Fruit fly (Drosophila melanogaster) whole organism, embryonic: ENCODE results near the gene tau.

Source experiments
- Atf6 ChIP-seq: fragments of 200-800 bp; sonication (Bioruptor generic); IDR thresholded peaks from 2 replicates; pipeline ENCODE4 v1.3.6; 2022; ENCODE audit warnings: missing biosample characterization, missing genetic modification characterization
- B-H1 ChIP-seq: fragments of 200-800 bp; sonication (Bioruptor generic); IDR thresholded peaks from 3 replicates; pipeline ENCODE4 v1.3.6; 2022; ENCODE audit warnings: missing biosample characterization, missing genetic modification characterization
- BEAF-32 ChIP-seq: fragments of 200-800 bp; sonication (Bioruptor generic); optimal IDR thresholded peaks from 3 replicates; lab custom pipeline; 2017; ENCODE audit warnings: missing biosample characterization, missing genetic modification characterization, mild to moderate bottlenecking, moderate library complexity, missing genetic modification reagents
- CG10267 ChIP-seq: fragments of 200-800 bp; sonication (Bioruptor generic); optimal IDR thresholded peaks from 2 replicates; lab custom pipeline; 2018; ENCODE audit warnings: missing biosample characterization, mild to moderate bottlenecking, missing genetic modification characterization, moderate library complexity
- CG14014 ChIP-seq: fragments of 200-800 bp; sonication (Bioruptor generic); IDR thresholded peaks from 2 replicates; pipeline ENCODE4 v1.3.6; 2022; ENCODE audit warnings: missing biosample characterization, missing genetic modification characterization
- CG14965 ChIP-seq: fragments of 200-800 bp; sonication (Bioruptor generic); optimal IDR thresholded peaks from 2 replicates; lab custom pipeline; 2016; ENCODE audit warnings: missing biosample characterization, missing genetic modification characterization, borderline replicate concordance
- CG15011 ChIP-seq: fragments of 200-800 bp; sonication (Bioruptor generic); optimal IDR thresholded peaks from 3 replicates; lab custom pipeline; 2018; ENCODE audit warnings: missing biosample characterization, mild to moderate bottlenecking, missing genetic modification characterization
- CG17359 ChIP-seq: fragments of 200-800 bp; sonication (Bioruptor generic); optimal IDR thresholded peaks from 3 replicates; lab custom pipeline; 2018; ENCODE audit warnings: missing biosample characterization, mild to moderate bottlenecking, missing genetic modification characterization, moderate library complexity
- CG17361 ChIP-seq: fragments of 200-800 bp; sonication (Bioruptor generic); IDR thresholded peaks from 3 replicates; pipeline ENCODE4 v1.3.6; 2022; ENCODE audit warnings: missing biosample characterization, missing genetic modification characterization
- CG17568 ChIP-seq: fragments of 200-800 bp; sonication (Bioruptor generic); optimal IDR thresholded peaks from 2 replicates; lab custom pipeline; 2018; ENCODE audit warnings: missing biosample characterization, mild to moderate bottlenecking, missing genetic modification characterization, moderate library complexity
- CG17612 ChIP-seq: fragments of 200-800 bp; sonication (Bioruptor generic); IDR thresholded peaks from 2 replicates; pipeline ENCODE4 v1.3.6; 2022; ENCODE audit warnings: missing biosample characterization, missing genetic modification characterization
- CG30403 ChIP-seq: fragments of 200-800 bp; sonication (Bioruptor generic); optimal IDR thresholded peaks from 3 replicates; lab custom pipeline; 2016; ENCODE audit warnings: missing biosample characterization, missing genetic modification characterization
- CG3065 ChIP-seq: fragments of 200-800 bp; sonication (Bioruptor generic); optimal IDR thresholded peaks from 2 replicates; lab custom pipeline; 2016; ENCODE audit warnings: missing biosample characterization, missing genetic modification characterization
- CG32767 ChIP-seq: fragments of 200-800 bp; sonication (Bioruptor generic); IDR thresholded peaks from 2 replicates; pipeline ENCODE4 v1.3.6; 2022; ENCODE audit warnings: missing biosample characterization, missing genetic modification characterization
- CG34422 ChIP-seq: fragments of 200-800 bp; sonication (Bioruptor generic); IDR thresholded peaks from 3 replicates; pipeline ENCODE4 v1.3.6; 2022; ENCODE audit warnings: missing biosample characterization, missing genetic modification characterization
- CG43689 ChIP-seq: fragments of 200-800 bp; sonication (Bioruptor generic); IDR thresholded peaks from 2 replicates; pipeline ENCODE4 v1.3.6; 2022; ENCODE audit warnings: missing biosample characterization, missing genetic modification characterization
- CG7745 ChIP-seq: fragments of 200-800 bp; sonication (Bioruptor generic); optimal IDR thresholded peaks from 2 replicates; lab custom pipeline; 2018; ENCODE audit warnings: missing biosample characterization, mild to moderate bottlenecking, missing genetic modification characterization, moderate library complexity
- CG7928 ChIP-seq: fragments of 200-800 bp; sonication (Bioruptor generic); optimal IDR thresholded peaks from 2 replicates; lab custom pipeline; 2017; ENCODE audit warnings: missing biosample characterization, mild to moderate bottlenecking, missing genetic modification characterization
- CG9215 ChIP-seq: fragments of 200-800 bp; sonication (Bioruptor generic); IDR thresholded peaks from 2 replicates; pipeline ENCODE4 v1.3.6; 2022; ENCODE audit warnings: missing biosample characterization, missing genetic modification characterization
- CHES-1-like ChIP-seq: fragments of 200-800 bp; sonication (Bioruptor generic); optimal IDR thresholded peaks from 2 replicates; lab custom pipeline; 2016; ENCODE audit warnings: missing biosample characterization, missing genetic modification characterization
- CrebB ChIP-seq: fragments of 200-800 bp; sonication (Bioruptor generic); optimal IDR thresholded peaks from 3 replicates; lab custom pipeline; 2018; ENCODE audit warnings: missing biosample characterization, mild to moderate bottlenecking, missing genetic modification characterization
- Elba2 ChIP-seq: fragments of 200-800 bp; sonication (Bioruptor generic); optimal IDR thresholded peaks from 3 replicates; lab custom pipeline; 2016; ENCODE audit warnings: missing biosample characterization, missing genetic modification characterization
- Gug ChIP-seq: fragments of 200-800 bp; sonication (Bioruptor generic); IDR thresholded peaks from 4 replicates; pipeline ENCODE4 v1.3.6; 2022; ENCODE audit warnings: missing biosample characterization, missing genetic modification characterization
- H2.0 ChIP-seq: fragments of 200-800 bp; sonication (Bioruptor generic); IDR thresholded peaks from 2 replicates; pipeline ENCODE4 v1.3.6; 2022; ENCODE audit warnings: missing biosample characterization, missing genetic modification characterization
- Hr3 ChIP-seq: fragments of 200-800 bp; sonication (Bioruptor generic); optimal IDR thresholded peaks from 3 replicates; lab custom pipeline; 2016; ENCODE audit warnings: missing biosample characterization, missing genetic modification characterization
- Lhr ChIP-seq: fragments of 200-800 bp; sonication (Bioruptor generic); optimal IDR thresholded peaks from 3 replicates; lab custom pipeline; 2017; ENCODE audit warnings: mild to moderate bottlenecking, missing biosample characterization, missing genetic modification reagents, missing genetic modification characterization
- MESR4 ChIP-seq: fragments of 200-800 bp; sonication (Bioruptor generic); optimal IDR thresholded peaks from 2 replicates; lab custom pipeline; 2018; ENCODE audit warnings: missing biosample characterization, mild to moderate bottlenecking, missing genetic modification characterization, moderate library complexity
- Med ChIP-seq: fragments of 200-800 bp; sonication (Bioruptor generic); peaks from one replicate; lab custom pipeline; 2016; ENCODE audit warnings: missing biosample characterization, missing genetic modification characterization, mild to moderate bottlenecking, inconsistent platforms, moderate library complexity
- Myb ChIP-seq: fragments of 200-800 bp; sonication (Bioruptor generic); optimal IDR thresholded peaks from 2 replicates; lab custom pipeline; 2016; ENCODE audit warnings: missing biosample characterization, missing genetic modification characterization
- Sox102F ChIP-seq: fragments of 200-800 bp; sonication (Bioruptor generic); optimal IDR thresholded peaks from 2 replicates; lab custom pipeline; 2018; ENCODE audit warnings: missing biosample characterization, mild to moderate bottlenecking, missing genetic modification characterization, moderate library complexity
- Xbp1 ChIP-seq: fragments of 200-800 bp; sonication (Bioruptor generic); optimal IDR thresholded peaks from 3 replicates; lab custom pipeline; 2016; ENCODE audit warnings: missing biosample characterization, mild to moderate bottlenecking, missing genetic modification characterization
- cato ChIP-seq: fragments of 200-800 bp; sonication (Bioruptor generic); optimal IDR thresholded peaks from 2 replicates; lab custom pipeline; 2016; ENCODE audit warnings: missing biosample characterization, missing genetic modification characterization, borderline replicate concordance
- da ChIP-seq: fragments of 200-800 bp; sonication (Bioruptor generic); optimal IDR thresholded peaks from 2 replicates; lab custom pipeline; 2016; ENCODE audit warnings: missing biosample characterization, missing genetic modification characterization
- disco-r ChIP-seq: fragments of 200-800 bp; sonication (Bioruptor generic); optimal IDR thresholded peaks from 2 replicates; lab custom pipeline; 2016; ENCODE audit warnings: missing biosample characterization, missing genetic modification characterization
- eve ChIP-seq, 2 experiments: fragments of >200 bp; optimal IDR thresholded peaks; 2 replicates each; lab custom pipeline; 2017; ENCODE audit warnings: missing biosample characterization in 2 of 2, missing genetic modification characterization in 2 of 2
- gsb-n ChIP-seq: fragments of 200-800 bp; sonication (Bioruptor generic); optimal IDR thresholded peaks from 3 replicates; lab custom pipeline; 2018; ENCODE audit warnings: missing biosample characterization, mild to moderate bottlenecking, missing genetic modification characterization
- hth ChIP-seq: fragments of >200 bp; optimal IDR thresholded peaks from 2 replicates; lab custom pipeline; 2017; ENCODE audit warnings: inconsistent platforms
- lbe ChIP-seq: fragments of 200-800 bp; sonication (Bioruptor generic); optimal IDR thresholded peaks from 2 replicates; lab custom pipeline; 2016; ENCODE audit warnings: missing biosample characterization, mild to moderate bottlenecking, missing genetic modification characterization
- mirr ChIP-seq: fragments of 200-800 bp; sonication (Bioruptor generic); optimal IDR thresholded peaks from 3 replicates; lab custom pipeline; 2018; ENCODE audit warnings: missing biosample characterization, mild to moderate bottlenecking, missing genetic modification characterization
- nerfin-2 ChIP-seq: fragments of 200-800 bp; sonication (Bioruptor generic); IDR thresholded peaks from 2 replicates; pipeline ENCODE4 v1.3.6; 2022; ENCODE audit warnings: missing biosample characterization, missing genetic modification characterization; ENCODE audit not compliant: partially characterized antibody
- odd ChIP-seq: fragments of 200-800 bp; sonication (Bioruptor generic); optimal IDR thresholded peaks from 2 replicates; lab custom pipeline; 2017; ENCODE audit warnings: missing biosample characterization, mild to moderate bottlenecking, missing genetic modification characterization
- onecut ChIP-seq: fragments of 200-800 bp; sonication (Bioruptor generic); IDR thresholded peaks from 2 replicates; pipeline ENCODE4 v1.3.6; 2022; ENCODE audit warnings: missing biosample characterization, missing genetic modification characterization
- pan ChIP-seq, 4 experiments: fragments of >200 bp in 3 of 4; fragments of 200-800 bp in 1 of 4; sonication (Bioruptor generic) in 1 of 4; optimal IDR thresholded peaks in 3 of 4; IDR thresholded peaks in 1 of 4; 2 replicates each; pipeline versions ENCODE4 v1.3.6 to Lab custom; 2017 to 2022; ENCODE audit warnings: missing biosample characterization in 2 of 4, missing genetic modification characterization in 2 of 4, mixed read lengths in 1 of 4
- sc ChIP-seq, 3 experiments: fragments of >200 bp in 2 of 3; fragments of 200-800 bp in 1 of 3; sonication (Bioruptor generic) in 1 of 3; optimal IDR thresholded peaks; 2 replicates in 2 of 3; 3 replicates in 1 of 3; lab custom pipeline; 2017; ENCODE audit warnings: mild to moderate bottlenecking in 1 of 3, missing biosample characterization in 1 of 3, missing genetic modification characterization in 1 of 3, missing genetic modification reagents in 1 of 3
- schlank ChIP-seq: fragments of 200-800 bp; sonication (Bioruptor generic); optimal IDR thresholded peaks from 2 replicates; lab custom pipeline; 2018; ENCODE audit warnings: missing biosample characterization, mild to moderate bottlenecking, missing genetic modification characterization
- sim ChIP-seq: fragments of 200-800 bp; sonication (Bioruptor generic); IDR thresholded peaks from 2 replicates; pipeline ENCODE4 v1.3.6; 2022; ENCODE audit warnings: missing biosample characterization, missing genetic modification characterization
- tll ChIP-seq, 2 experiments: fragments of 200-800 bp in 1 of 2; fragments of >200 bp in 1 of 2; sonication (Bioruptor generic) in 1 of 2; optimal IDR thresholded peaks; 2 replicates each; lab custom pipeline; 2017 to 2019; ENCODE audit warnings: missing biosample characterization in 2 of 2, missing genetic modification characterization in 2 of 2, mild to moderate bottlenecking in 1 of 2, moderate library complexity in 1 of 2
- vnd ChIP-seq: fragments of 200-800 bp; sonication (Bioruptor generic); IDR thresholded peaks from 3 replicates; pipeline ENCODE4 v1.3.6; 2022; ENCODE audit warnings: missing biosample characterization, missing genetic modification characterization; ENCODE audit not compliant: partially characterized antibody

Gene tau

DNA sequence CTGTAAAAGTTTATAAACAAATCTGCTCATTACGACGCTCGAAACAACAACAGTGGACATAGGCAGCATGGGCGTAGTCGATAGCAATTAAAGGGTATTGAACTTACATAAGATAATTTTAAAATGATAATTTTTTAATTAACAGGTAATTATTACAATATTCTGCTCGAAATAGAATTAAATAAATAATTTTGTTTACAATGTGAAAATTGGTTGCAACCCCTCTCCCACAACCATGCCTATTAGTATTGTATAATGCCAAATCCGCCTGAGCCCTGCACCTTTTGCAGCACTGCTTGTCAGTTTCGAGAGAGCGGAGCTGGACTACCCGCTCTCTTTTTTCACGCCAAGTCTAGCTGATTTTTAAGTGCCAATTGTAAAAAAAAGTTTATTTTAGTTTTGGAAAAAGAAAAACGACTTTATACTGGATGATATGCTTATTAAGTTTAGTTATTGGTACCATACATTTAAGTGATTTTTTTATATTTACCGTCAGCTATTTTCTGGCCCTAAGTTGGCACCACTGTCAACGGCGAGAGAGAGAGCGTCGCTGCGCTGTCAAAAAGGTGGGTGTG lies 20.7 kb downstream of the tau start, which contains the start of the genes CG5611 and Mtl (continued):
- no peak for TF ChIP-seq pan (optimal IDR thresholded peaks at IDR 0.05; lab: Kevin White, UChicago)
- TF ChIP-seq pan (GFP tag; optimal IDR thresholded peaks at IDR 0.05 in 1 of 2, IDR thresholded peaks at IDR 0.05 in 1 of 2) = peak in 1 of 2 experiments; percentile 100
- TF ChIP-seq Xbp1 (GFP tag; lab: Kevin White, UChicago) = peak; percentile 100
- TF ChIP-seq B-H1 (GFP tag; lab: Robert Waterston, UW) = peak; percentile 100
- TF ChIP-seq CG32767 (GFP tag; lab: Robert Waterston, UW) = peak; percentile 100
- TF ChIP-seq onecut = peak; percentile 99
- peak; percentile 99 for TF ChIP-seq CG9215
- TF ChIP-seq MESR4 (GFP tag; lab: Kevin White, UChicago) = peak; percentile 91
- TF ChIP-seq CG3065 (GFP tag; lab: Kevin White, UChicago) = peak; percentile 99
- peak; percentile 100 for TF ChIP-seq CG30403
- TF ChIP-seq Lhr = peak; percentile 99
- peak; percentile 100 for TF ChIP-seq gsb-n (tag; lab: Kevin White, UChicago)
- TF ChIP-seq CG43689 = peak; percentile 100
- TF ChIP-seq CG17361 (GFP tag; lab: Robert Waterston, UW) = peak; percentile 100
- TF ChIP-seq CrebB (tag; lab: Kevin White, UChicago) = peak; percentile 99
- TF ChIP-seq Sox102F (GFP tag; lab: Kevin White, UChicago) = peak; percentile 100
- TF ChIP-seq CG14965 = peak; percentile 60
- no peak for TF ChIP-seq sc (optimal IDR thresholded peaks at IDR 0.05; lab: Kevin White, UChicago)
- peak; percentile 99 for TF ChIP-seq sc (GFP tag; optimal IDR thresholded peaks at IDR 0.05; lab: Kevin White, UChicago)
- TF ChIP-seq hth (lab: Kevin White, UChicago) = no peak
- TF ChIP-seq CG17359 = peak; percentile 100
- TF ChIP-seq Elba2 = peak; percentile 98
- peak; percentile 84 for TF ChIP-seq Myb
- TF ChIP-seq Gug (GFP tag; lab: Robert Waterston, UW) = peak; percentile 99
- peak; percentile 50 for TF ChIP-seq BEAF-32 (GFP tag; lab: Kevin White, UChicago)
- TF ChIP-seq nerfin-2 (GFP tag; lab: Robert Waterston, UW) = 0 out of 2 replicates have a peak, but pooled peaks have one; percentile 9
- peak; percentile 100 for TF ChIP-seq Atf6
- TF ChIP-seq CG10267 (tag; lab: Kevin White, UChicago) = peak; percentile 100
- peak; percentile 99 for TF ChIP-seq mirr (GFP tag; lab: Kevin White, UChicago)
- TF ChIP-seq eve (GFP tag; optimal IDR thresholded peaks at IDR 0.05; lab: Kevin White, UChicago) = peak in 1 of 2 experiments; percentile 52
- peak; percentile 11 to 87 for TF ChIP-seq tll (GFP tag; optimal IDR thresholded peaks at IDR 0.05; lab: Kevin White, UChicago)
- peak; percentile 96 for TF ChIP-seq CHES-1-like (GFP tag; lab: Kevin White, UChicago)
- TF ChIP-seq lbe (GFP tag; lab: Kevin White, UChicago) = peak; percentile 98
- TF ChIP-seq CG17612 (GFP tag; lab: Robert Waterston, UW) = peak; percentile 100
- peak; percentile 94 for TF ChIP-seq da
- peak; percentile 100 for TF ChIP-seq Hr3
- TF ChIP-seq CG14014 (GFP tag; lab: Robert Waterston, UW) = peak; percentile 100
- TF ChIP-seq CG34422 (GFP tag; lab: Robert Waterston, UW) = peak; percentile 100
- peak; percentile 88 for TF ChIP-seq disco-r (GFP tag; lab: Kevin White, UChicago)
- peak; percentile 99 for TF ChIP-seq schlank (tag; lab: Kevin White, UChicago)
- peak; percentile 99 for TF ChIP-seq CG15011 (GFP tag; lab: Kevin White, UChicago)
- TF ChIP-seq H2.0 (GFP tag; lab: Robert Waterston, UW) = peak; percentile 100
- TF ChIP-seq CG17568 (GFP tag; lab: Kevin White, UChicago) = peak; percentile 99
- TF ChIP-seq cato (GFP tag; lab: Kevin White, UChicago) = peak; percentile 99
- TF ChIP-seq CG7745 (tag; lab: Kevin White, UChicago) = peak; percentile 94
- peak; percentile 99 for TF ChIP-seq odd (GFP tag; lab: Kevin White, UChicago)
- TF ChIP-seq Med = peak; percentile 99
- peak; percentile 99 for TF ChIP-seq sim
- no peak for TF ChIP-seq vnd (GFP tag; lab: Robert Waterston, UW)
- TF ChIP-seq CG7928 (GFP tag; lab: Kevin White, UChicago) = peak; percentile 86
